Fruit fly (Drosophila melanogaster): ENCODE results near the gene CG34267.

The CG34267 gene

DNA sequence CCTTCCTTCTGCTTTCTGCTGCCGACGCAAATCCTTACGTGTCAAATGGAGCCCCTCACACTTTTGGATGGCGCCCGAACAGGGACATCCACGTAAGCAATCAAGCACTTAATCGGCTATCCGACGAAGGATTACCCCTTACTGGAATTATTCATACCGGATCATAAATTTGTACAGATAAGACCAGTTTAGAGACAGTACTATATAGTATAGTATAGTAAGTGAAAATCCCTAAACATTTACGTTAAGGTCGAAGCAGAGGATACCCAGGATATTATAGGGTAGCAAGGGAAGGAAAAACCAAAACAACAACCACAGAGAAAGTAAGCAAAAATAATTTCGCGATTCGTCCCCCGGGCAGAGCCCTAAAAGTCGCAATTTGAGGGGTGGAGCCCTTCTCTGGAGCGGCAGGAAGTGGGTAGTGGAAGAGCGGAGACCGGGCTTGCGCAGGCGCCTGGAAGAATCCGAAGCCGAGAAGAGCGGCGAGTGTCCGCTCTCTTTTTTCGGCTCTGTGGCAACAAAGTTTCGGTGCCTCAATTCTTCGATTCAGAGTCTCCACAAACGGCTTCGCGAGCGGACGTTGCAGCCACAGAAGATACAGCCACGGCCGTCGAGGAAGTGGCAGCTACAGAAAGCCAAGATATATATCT lies 45.4 kb upstream of the CG34267 start (continued):
- TF ChIP-seq CG6276 (GFP tag; optimal IDR thresholded peaks at IDR 0.05) (peak; percentile 64), acj6 (GFP tag; optimal IDR thresholded peaks at IDR 0.05) (peak; percentile 83), fd85E (GFP tag; optimal IDR thresholded peaks at IDR 0.05) (peak; percentile 47), fd59A (GFP tag; optimal IDR thresholded peaks at IDR 0.05) (peak; percentile 70), Eip75B (GFP tag; optimal IDR thresholded peaks at IDR 0.05) (peak; percentile 85), CG6163 (GFP tag; IDR thresholded peaks at IDR 0.05) (peak; percentile 88), CG10669 (GFP tag; optimal IDR thresholded peaks at IDR 0.05) (peak; percentile 77), Gug (GFP tag; IDR thresholded peaks at IDR 0.05) (peak; percentile 55), CG11762 (GFP tag; optimal IDR thresholded peaks at IDR 0.05; ENCODE audit: insufficient read depth) (peak; percentile 66), CG11902 (GFP tag; optimal IDR thresholded peaks at IDR 0.05) (peak; percentile 82), OdsH (GFP tag; optimal IDR thresholded peaks at IDR 0.05) (peak; percentile 88), CG6808 (GFP tag; optimal IDR thresholded peaks at IDR 0.05) (peak; percentile 78), CG31627 (GFP tag; optimal IDR thresholded peaks at IDR 0.05) (peak; percentile 93), svp (GFP tag) (peak; percentile 97), spab (GFP tag; optimal IDR thresholded peaks at IDR 0.05) (peak; percentile 68), CG8632 (GFP tag; optimal IDR thresholded peaks at IDR 0.05) (peak; percentile 82), Smox (GFP tag; optimal IDR thresholded peaks at IDR 0.05) (peak; percentile 92), dac (GFP tag; optimal IDR thresholded peaks at IDR 0.05) (peak; percentile 47), topi (GFP tag; optimal IDR thresholded peaks at IDR 0.05) (peak; percentile 93), Blimp-1 (GFP tag; optimal IDR thresholded peaks at IDR 0.05) (peak; percentile 75), Sox102F (GFP tag; optimal IDR thresholded peaks at IDR 0.05) (peak; percentile 93), Eip93F (GFP tag; optimal IDR thresholded peaks at IDR 0.05) (peak; percentile 81), Lpt (GFP tag; optimal IDR thresholded peaks at IDR 0.05) (peak; percentile 59), fkh (GFP tag; optimal IDR thresholded peaks at IDR 0.05) (no peak), lz (GFP tag; optimal IDR thresholded peaks at IDR 0.05) (peak; percentile 92), eg (GFP tag; IDR thresholded peaks at IDR 0.05) (peak; percentile 82), Ets96B (tag; optimal IDR thresholded peaks at IDR 0.05) (peak; percentile 81), Met (GFP tag; optimal IDR thresholded peaks at IDR 0.05) (peak; percentile 93), dsx (GFP tag; optimal IDR thresholded peaks at IDR 0.05; ENCODE audit: poor library complexity, severe bottlenecking) (peak; percentile 94)

DNA sequence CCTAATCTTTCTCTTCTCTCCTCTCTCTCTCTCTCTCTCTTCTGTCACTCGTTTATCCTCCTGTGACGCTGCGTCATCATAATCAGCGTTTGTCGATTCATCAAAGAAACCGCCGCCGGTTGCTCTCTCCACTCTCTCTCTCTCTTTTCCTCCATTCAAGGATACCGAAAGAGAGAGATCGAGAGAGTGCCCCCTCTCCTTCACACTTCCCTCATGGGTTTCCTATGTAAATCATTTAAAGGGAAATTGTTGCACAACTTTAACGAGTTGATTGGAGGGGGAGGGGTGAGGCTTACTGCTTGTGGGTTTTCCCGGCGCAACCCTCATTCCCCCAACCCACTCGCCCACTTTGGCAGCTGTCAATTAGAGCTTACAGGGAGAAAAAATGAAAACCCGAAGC lies 44.0 kb upstream of the CG34267 start:
- TF ChIP-seq CG11294 (GFP tag; IDR thresholded peaks at IDR 0.05) (no peak), Eip75B (GFP tag; optimal IDR thresholded peaks at IDR 0.05) (no peak), Eip78C (GFP tag) (peak; percentile 65), CG9139 (GFP tag; optimal IDR thresholded peaks at IDR 0.05) (peak; percentile 34), pdm3 (GFP tag; optimal IDR thresholded peaks at IDR 0.05) (no peak)

DNA sequence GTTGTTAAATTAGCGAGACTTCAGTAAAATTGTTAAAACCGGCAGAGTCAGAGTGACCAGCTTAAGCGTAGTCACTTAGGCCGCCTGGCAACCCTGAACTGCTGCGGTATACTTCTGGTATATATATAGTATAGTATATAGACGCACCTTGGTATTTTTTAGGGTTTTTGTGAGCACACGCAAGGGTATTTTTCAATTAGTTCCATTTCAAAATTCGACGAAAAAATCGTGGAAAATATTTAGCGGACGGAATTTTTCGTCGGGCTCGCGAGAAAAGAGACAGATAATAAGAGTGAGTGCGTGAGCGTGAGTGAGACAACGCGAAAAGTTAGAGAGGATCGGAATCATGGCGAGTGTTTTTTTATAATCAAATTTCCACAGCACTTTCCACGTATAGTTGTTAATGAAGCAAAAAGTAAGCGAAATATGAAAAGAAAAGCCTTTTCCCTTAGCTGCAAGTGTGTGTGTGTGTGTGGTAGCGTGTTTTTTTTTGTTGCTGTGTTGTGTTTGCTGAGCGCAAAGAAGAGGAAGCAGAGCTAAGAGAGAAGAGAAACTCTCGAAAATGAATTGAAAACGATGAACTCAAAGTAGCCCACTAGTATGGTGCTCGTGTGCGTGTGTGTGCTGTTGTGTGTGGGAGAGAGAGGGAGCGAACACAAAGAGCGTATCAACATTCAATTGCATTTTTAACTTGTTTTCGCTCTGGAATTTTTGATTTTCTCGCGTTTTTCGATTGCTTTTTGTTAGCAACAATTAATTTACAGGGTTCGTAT lies 42.8 kb upstream of the CG34267 start, which contains the start of the genes Cypl and Hipk:
Gene Cypl, minus strand, starts transcription at position 69 of the 773 bp plus-strand sequence.
Gene Hipk, plus strand, starts transcription at position 198 of the 773 bp plus-strand sequence.
- TF ChIP-seq svp (GFP tag) (no peak), CG10631 (GFP tag; optimal IDR thresholded peaks at IDR 0.05) (no peak), CG6163 (GFP tag; IDR thresholded peaks at IDR 0.05) (peak; percentile 21; the same call in 2 of the 3 replicates), Hr38 (GFP tag; optimal IDR thresholded peaks at IDR 0.05) (no peak), Smox (GFP tag; optimal IDR thresholded peaks at IDR 0.05) (peak; percentile 32), CG8319 (GFP tag; optimal IDR thresholded peaks at IDR 0.05) (no peak), net (GFP tag; optimal IDR thresholded peaks at IDR 0.05) (peak; percentile 50), fd85E (GFP tag; optimal IDR thresholded peaks at IDR 0.05) (peak; percentile 57), fkh (GFP tag; optimal IDR thresholded peaks at IDR 0.05) (peak; percentile 96), Eip78C (GFP tag) (peak; percentile 87), Ets21C (GFP tag; optimal IDR thresholded peaks at IDR 0.05) (no peak), CG10669 (GFP tag; optimal IDR thresholded peaks at IDR 0.05) (no peak), vri (GFP tag; optimal IDR thresholded peaks at IDR 0.05) (peak; percentile 63), Lpt (GFP tag; optimal IDR thresholded peaks at IDR 0.05) (peak; percentile 72), Hr4 (GFP tag; optimal IDR thresholded peaks at IDR 0.05) (peak; percentile 7), Eip75B (GFP tag; optimal IDR thresholded peaks at IDR 0.05) (peak; percentile 67), CG4318 (GFP tag; optimal IDR thresholded peaks at IDR 0.05) (no peak), lz (GFP tag; optimal IDR thresholded peaks at IDR 0.05) (peak; percentile 13), CG32006 (GFP tag; optimal IDR thresholded peaks at IDR 0.05) (peak; percentile 6), Gug (GFP tag; IDR thresholded peaks at IDR 0.05) (no peak), salr (GFP tag; optimal IDR thresholded peaks at IDR 0.05) (no peak), CG11902 (GFP tag; optimal IDR thresholded peaks at IDR 0.05) (no peak), CG6854 (GFP tag; optimal IDR thresholded peaks at IDR 0.05) (peak; percentile 35), Eip93F (GFP tag; optimal IDR thresholded peaks at IDR 0.05) (peak; percentile 87), achi (GFP tag; optimal IDR thresholded peaks at IDR 0.05) (peak; percentile 13)

Data from whole organism, prepupa.